Fruit fly (Drosophila melanogaster) whole organism, adult: ENCODE data around the gene CG12983.

Experiments used
- CG11617 ChIP-seq: fragments of 200-800 bp; sonication (Bioruptor generic); optimal IDR thresholded peaks from 2 replicates; lab custom pipeline; 2017; ENCODE audit warnings: mild to moderate bottlenecking, missing biosample characterization, missing genetic modification reagents, missing genetic modification characterization
- CG12768 ChIP-seq: fragments of 200-800 bp; sonication (Bioruptor generic); optimal IDR thresholded peaks from 2 replicates; lab custom pipeline; 2017; ENCODE audit warnings: missing biosample characterization, missing genetic modification characterization, mild to moderate bottlenecking, moderate library complexity, missing genetic modification reagents
- CG14711 ChIP-seq: fragments of 200-800 bp; sonication (Bioruptor generic); optimal IDR thresholded peaks from 2 replicates; lab custom pipeline; 2018; ENCODE audit warnings: missing biosample characterization, mild to moderate bottlenecking, missing genetic modification characterization, moderate library complexity
- CG1620 ChIP-seq: fragments of 200-800 bp; sonication (Bioruptor generic); optimal IDR thresholded peaks from 2 replicates; lab custom pipeline; 2016; ENCODE audit warnings: missing biosample characterization, missing genetic modification characterization
- CG33017 ChIP-seq: fragments of 200-800 bp; sonication (Bioruptor generic); optimal IDR thresholded peaks from 2 replicates; lab custom pipeline; 2018; ENCODE audit warnings: missing biosample characterization, mild to moderate bottlenecking, missing genetic modification characterization, moderate library complexity
- CG5204 ChIP-seq: fragments of 200-800 bp; sonication (Bioruptor generic); optimal IDR thresholded peaks from 2 replicates; lab custom pipeline; 2016; ENCODE audit warnings: missing biosample characterization, missing genetic modification characterization
- CG7045 ChIP-seq: fragments of 200-800 bp; sonication (Bioruptor generic); optimal IDR thresholded peaks from 2 replicates; lab custom pipeline; 2017; ENCODE audit warnings: missing biosample characterization, mild to moderate bottlenecking, missing genetic modification characterization
- CG7101 ChIP-seq: fragments of 200-800 bp; sonication (Bioruptor generic); optimal IDR thresholded peaks from 2 replicates; lab custom pipeline; 2018; ENCODE audit warnings: missing biosample characterization, mild to moderate bottlenecking, missing genetic modification characterization, moderate library complexity
- Clk ChIP-seq: fragments of 200-800 bp; sonication (Bioruptor generic); optimal IDR thresholded peaks from 2 replicates; lab custom pipeline; 2017; ENCODE audit warnings: missing biosample characterization, missing genetic modification characterization
- Crg-1 ChIP-seq: fragments of 200-800 bp; sonication (Bioruptor generic); optimal IDR thresholded peaks from 2 replicates; lab custom pipeline; 2016; ENCODE audit warnings: missing biosample characterization, missing genetic modification characterization
- Hr96 ChIP-seq: fragments of 200-800 bp; sonication (Bioruptor generic); optimal IDR thresholded peaks from 2 replicates; lab custom pipeline; 2016; ENCODE audit warnings: missing biosample characterization, missing genetic modification characterization
- Mnt ChIP-seq: fragments of 200-800 bp; sonication (Bioruptor generic); optimal IDR thresholded peaks from 2 replicates; lab custom pipeline; 2016; ENCODE audit warnings: missing biosample characterization, mild to moderate bottlenecking, missing genetic modification characterization
- bab1 ChIP-seq: fragments of 200-800 bp; sonication (Bioruptor generic); optimal IDR thresholded peaks from 3 replicates; lab custom pipeline; 2019; ENCODE audit warnings: missing biosample characterization, mild to moderate bottlenecking, missing genetic modification characterization, moderate library complexity
- cic ChIP-seq: fragments of 200-800 bp; sonication (Bioruptor generic); optimal IDR thresholded peaks from 2 replicates; lab custom pipeline; 2017; ENCODE audit warnings: missing biosample characterization, mild to moderate bottlenecking, missing genetic modification characterization, moderate library complexity
- cnc ChIP-seq, 2 experiments: fragments of >200 bp; optimal IDR thresholded peaks; 2 replicates each; lab custom pipeline; 2017
- kay ChIP-seq: fragments of 200-800 bp; sonication (Bioruptor generic); peaks from one replicate; lab custom pipeline; 2016; ENCODE audit warnings: missing biosample characterization, missing genetic modification characterization, borderline replicate concordance
- ovo ChIP-seq: fragments of 200-800 bp; sonication (Bioruptor generic); optimal IDR thresholded peaks from 2 replicates; lab custom pipeline; 2016; ENCODE audit warnings: missing biosample characterization, missing genetic modification characterization
- pad ChIP-seq: fragments of 200-800 bp; sonication (Bioruptor generic); optimal IDR thresholded peaks from 3 replicates; lab custom pipeline; 2017; ENCODE audit warnings: missing biosample characterization, missing genetic modification characterization, mild to moderate bottlenecking, moderate library complexity, missing genetic modification reagents
- tj ChIP-seq: fragments of 200-800 bp; sonication (Bioruptor generic); optimal IDR thresholded peaks from 3 replicates; lab custom pipeline; 2017; ENCODE audit warnings: missing biosample characterization, mild to moderate bottlenecking, missing genetic modification characterization, moderate library complexity
- toe ChIP-seq: fragments of 200-800 bp; sonication (Bioruptor generic); optimal IDR thresholded peaks from 2 replicates; lab custom pipeline; 2016; ENCODE audit warnings: missing biosample characterization, missing genetic modification characterization

CG12983 gene

dm6 chr3L:20962455-20962854, 4.1 kb downstream of the CG12983 start, which contains the start of gene CG10587:
CG10587 (minus strand) TSS chr3L:20962555.
- TF ChIP-seq ovo = no peak
- no peak for TF ChIP-seq tj (GFP tag; lab: Kevin White, UChicago)
- no peak for TF ChIP-seq CG5204
- no peak for TF ChIP-seq CG11617 (GFP tag; lab: Kevin White, UChicago)
- TF ChIP-seq bab1 (GFP tag; lab: Kevin White, UChicago) = no peak
- no peak for TF ChIP-seq pad
- TF ChIP-seq toe = no peak
- TF ChIP-seq CG7045 (GFP tag; lab: Kevin White, UChicago) = no peak
- no peak for TF ChIP-seq kay (GFP tag; lab: Kevin White, UChicago)
- no peak for TF ChIP-seq Clk (GFP tag; lab: Kevin White, UChicago)
- no peak for TF ChIP-seq CG33017 (tag; lab: Kevin White, UChicago)
- no peak for TF ChIP-seq CG1620 (GFP tag; lab: Kevin White, UChicago)
- TF ChIP-seq CG14711 = no peak
- TF ChIP-seq cnc (optimal IDR thresholded peaks at IDR 0.05; lab: Kevin White, UChicago) = no peak
- TF ChIP-seq Hr96 (GFP tag; lab: Kevin White, UChicago) = no peak
- no peak for TF ChIP-seq CG7101
- TF ChIP-seq cic (GFP tag; lab: Kevin White, UChicago) = no peak
- TF ChIP-seq Crg-1 (GFP tag; lab: Kevin White, UChicago) = no peak
- no peak for TF ChIP-seq Mnt (GFP tag; lab: Kevin White, UChicago)

- TF ChIP-seq cnc (optimal IDR thresholded peaks at IDR 0.05; lab: Kevin White, UChicago) = no peak
- TF ChIP-seq bab1 (GFP tag; lab: Kevin White, UChicago) = no peak
These were observed 5.3 kb downstream of the CG12983 start, which contains the start of gene CG11037 for dm6 chr3L:20961286-20961685. CG11037 (minus strand) TSS chr3L:20961386.

dm6 chr3L:20956650-20957049, 9.9 kb downstream of the CG12983 start, which contains the start of the genes Sems and CG10588:
Sems (minus strand) TSS chr3L:20956750.
CG10588 (plus strand) TSS chr3L:20956934.
- TF ChIP-seq kay (GFP tag; lab: Kevin White, UChicago) = no peak
- TF ChIP-seq toe = no peak
- TF ChIP-seq bab1 (GFP tag; lab: Kevin White, UChicago) = no peak
- no peak for TF ChIP-seq tj (GFP tag; lab: Kevin White, UChicago)
- TF ChIP-seq CG11617 (GFP tag; lab: Kevin White, UChicago) = no peak
- TF ChIP-seq Hr96 (GFP tag; lab: Kevin White, UChicago) = no peak
- TF ChIP-seq Clk (GFP tag; lab: Kevin White, UChicago) = no peak
- no peak for TF ChIP-seq Mnt (GFP tag; lab: Kevin White, UChicago)
- TF ChIP-seq cnc (optimal IDR thresholded peaks at IDR 0.05; lab: Kevin White, UChicago) = no peak
- no peak for TF ChIP-seq CG33017 (tag; lab: Kevin White, UChicago)
- no peak for TF ChIP-seq pad
- no peak for TF ChIP-seq CG12768 (GFP tag; lab: Kevin White, UChicago)
- TF ChIP-seq CG7045 (GFP tag; lab: Kevin White, UChicago) = no peak
- no peak for TF ChIP-seq CG7101
- TF ChIP-seq cic (GFP tag; lab: Kevin White, UChicago) = no peak
- no peak for TF ChIP-seq ovo
- no peak for TF ChIP-seq Crg-1 (GFP tag; lab: Kevin White, UChicago)
- TF ChIP-seq CG14711 = no peak
- TF ChIP-seq CG1620 (GFP tag; lab: Kevin White, UChicago) = no peak
- TF ChIP-seq CG5204 = no peak

dm6 chr3L:20954118-20954517, 12.4 kb downstream of the CG12983 start:
- no peak for TF ChIP-seq bab1 (GFP tag; lab: Kevin White, UChicago)
- no peak for TF ChIP-seq cnc (optimal IDR thresholded peaks at IDR 0.05; lab: Kevin White, UChicago)
- TF ChIP-seq CG11617 (GFP tag; lab: Kevin White, UChicago) = no peak
- TF ChIP-seq CG12768 (GFP tag; lab: Kevin White, UChicago) = no peak
- TF ChIP-seq cic (GFP tag; lab: Kevin White, UChicago) = no peak
- no peak for TF ChIP-seq CG33017 (tag; lab: Kevin White, UChicago)
- TF ChIP-seq Crg-1 (GFP tag; lab: Kevin White, UChicago) = no peak
- TF ChIP-seq CG5204 = no peak
- TF ChIP-seq CG1620 (GFP tag; lab: Kevin White, UChicago) = no peak
- no peak for TF ChIP-seq Mnt (GFP tag; lab: Kevin White, UChicago)

- TF ChIP-seq bab1 (GFP tag; lab: Kevin White, UChicago) (no peak), Clk (GFP tag; lab: Kevin White, UChicago) (no peak), toe (no peak), ovo (no peak), CG7045 (GFP tag; lab: Kevin White, UChicago) (no peak), cnc (optimal IDR thresholded peaks at IDR 0.05; lab: Kevin White, UChicago) (no peak), pad (no peak), CG12768 (GFP tag; lab: Kevin White, UChicago) (no peak), CG5204 (no peak), CG33017 (tag; lab: Kevin White, UChicago) (no peak), CG14711 (no peak), kay (GFP tag; lab: Kevin White, UChicago) (no peak), tj (GFP tag; lab: Kevin White, UChicago) (no peak), CG11617 (GFP tag; lab: Kevin White, UChicago) (no peak)
These were observed 13.6 kb downstream of the CG12983 start for dm6 chr3L:20952622-20953618.

dm6 chr3L:20952121-20952487, 14.5 kb downstream of the CG12983 start:
- TF ChIP-seq CG5204 (no peak), CG12768 (GFP tag; lab: Kevin White, UChicago) (no peak), bab1 (GFP tag; lab: Kevin White, UChicago) (no peak), CG14711 (no peak), Clk (GFP tag; lab: Kevin White, UChicago) (no peak), tj (GFP tag; lab: Kevin White, UChicago) (no peak), CG11617 (GFP tag; lab: Kevin White, UChicago) (no peak), pad (no peak), kay (GFP tag; lab: Kevin White, UChicago) (no peak), CG33017 (tag; lab: Kevin White, UChicago) (no peak), toe (no peak), Mnt (GFP tag; lab: Kevin White, UChicago) (no peak), Crg-1 (GFP tag; lab: Kevin White, UChicago) (no peak), cic (GFP tag; lab: Kevin White, UChicago) (no peak), Hr96 (GFP tag; lab: Kevin White, UChicago) (no peak), cnc (optimal IDR thresholded peaks at IDR 0.05; lab: Kevin White, UChicago) (no peak), CG7045 (GFP tag; lab: Kevin White, UChicago) (no peak)
